Fruit fly (Drosophila melanogaster) whole organism, embryonic: ENCODE data around the gene CG3556.

Experiments used
- Antp ChIP-seq: fragments of 200-800 bp; sonication (Bioruptor generic); optimal IDR thresholded peaks from 3 replicates; lab custom pipeline; 2016; ENCODE audit warnings: missing biosample characterization, missing genetic modification characterization
- BEAF-32 ChIP-seq: fragments of 200-800 bp; sonication (Bioruptor generic); optimal IDR thresholded peaks from 3 replicates; lab custom pipeline; 2017; ENCODE audit warnings: missing biosample characterization, missing genetic modification characterization, mild to moderate bottlenecking, moderate library complexity, missing genetic modification reagents
- Bgb ChIP-seq: fragments of 200-800 bp; sonication (Bioruptor generic); IDR thresholded peaks from 2 replicates; pipeline ENCODE4 v1.3.6; 2022; ENCODE audit warnings: missing biosample characterization, missing genetic modification characterization; ENCODE audit not compliant: partially characterized antibody
- BtbVII ChIP-seq: fragments of 200-800 bp; sonication (Bioruptor generic); optimal IDR thresholded peaks from 3 replicates; lab custom pipeline; 2017; ENCODE audit warnings: missing biosample characterization, mild to moderate bottlenecking, missing genetic modification characterization
- CG10209 ChIP-seq: fragments of 200-800 bp; sonication (Bioruptor generic); optimal IDR thresholded peaks from 3 replicates; lab custom pipeline; 2017; ENCODE audit warnings: missing biosample characterization, mild to moderate bottlenecking, missing genetic modification characterization, missing genetic modification reagents
- CG10565 ChIP-seq: fragments of 200-800 bp; sonication (Bioruptor generic); optimal IDR thresholded peaks from 3 replicates; lab custom pipeline; 2016; ENCODE audit warnings: missing biosample characterization, mild to moderate bottlenecking, missing genetic modification characterization
- CG12104 ChIP-seq: fragments of 200-800 bp; sonication (Bioruptor generic); optimal IDR thresholded peaks from 3 replicates; lab custom pipeline; 2016; ENCODE audit warnings: missing biosample characterization, missing genetic modification characterization
- CG12391 ChIP-seq: fragments of 200-800 bp; sonication (Bioruptor generic); optimal IDR thresholded peaks from 3 replicates; lab custom pipeline; 2018; ENCODE audit warnings: missing biosample characterization, mild to moderate bottlenecking, missing genetic modification characterization, moderate library complexity
- CG13287 ChIP-seq: fragments of 200-800 bp; sonication (Bioruptor generic); IDR thresholded peaks from 2 replicates; pipeline ENCODE4 v1.3.6; 2022; ENCODE audit warnings: missing biosample characterization, missing genetic modification characterization; ENCODE audit not compliant: partially characterized antibody
- CG14050 ChIP-seq: fragments of 200-800 bp; sonication (Bioruptor generic); IDR thresholded peaks from 3 replicates; pipeline ENCODE4 v1.3.6; 2022; ENCODE audit warnings: missing biosample characterization, missing genetic modification characterization
- CG14860 ChIP-seq: fragments of 200-800 bp; sonication (Bioruptor generic); IDR thresholded peaks from 3 replicates; pipeline ENCODE4 v1.3.6; 2022; ENCODE audit warnings: missing biosample characterization, missing genetic modification characterization; ENCODE audit not compliant: partially characterized antibody
- CG15601 ChIP-seq: fragments of 200-800 bp; sonication (Bioruptor generic); optimal IDR thresholded peaks from 3 replicates; lab custom pipeline; 2019; ENCODE audit warnings: missing biosample characterization, mild to moderate bottlenecking, missing genetic modification characterization, moderate library complexity
- CG34376 ChIP-seq: fragments of 200-800 bp; sonication (Bioruptor generic); optimal IDR thresholded peaks from 2 replicates; lab custom pipeline; 2018; ENCODE audit warnings: missing biosample characterization, mild to moderate bottlenecking, missing genetic modification characterization
- CG4328 ChIP-seq: fragments of 200-800 bp; sonication (Bioruptor generic); optimal IDR thresholded peaks from 3 replicates; lab custom pipeline; 2017; ENCODE audit warnings: missing biosample characterization, missing genetic modification reagents, missing genetic modification characterization
- CG4404 ChIP-seq: fragments of 200-800 bp; sonication (Bioruptor generic); IDR thresholded peaks from 2 replicates; pipeline ENCODE4 v1.3.6; 2022; ENCODE audit warnings: missing biosample characterization, missing genetic modification characterization
- CG4617 ChIP-seq: fragments of 200-800 bp; sonication (Bioruptor generic); optimal IDR thresholded peaks from 3 replicates; lab custom pipeline; 2016; ENCODE audit warnings: missing biosample characterization, missing genetic modification characterization, borderline replicate concordance
- CG6254 ChIP-seq: fragments of 200-800 bp; sonication (Bioruptor generic); optimal IDR thresholded peaks from 3 replicates; lab custom pipeline; 2017; ENCODE audit warnings: mild to moderate bottlenecking, missing biosample characterization, missing genetic modification reagents, missing genetic modification characterization
- CG7963 ChIP-seq: fragments of 200-800 bp; sonication (Bioruptor generic); IDR thresholded peaks from 3 replicates; pipeline ENCODE4 v1.3.6; 2022; ENCODE audit warnings: missing biosample characterization, missing genetic modification characterization; ENCODE audit not compliant: partially characterized antibody
- CG9797 ChIP-seq: fragments of 200-800 bp; sonication (Bioruptor generic); optimal IDR thresholded peaks from 3 replicates; lab custom pipeline; 2018; ENCODE audit warnings: missing biosample characterization, mild to moderate bottlenecking, missing genetic modification characterization
- CG9817 ChIP-seq: fragments of 200-800 bp; sonication (Bioruptor generic); optimal IDR thresholded peaks from 2 replicates; lab custom pipeline; 2018; ENCODE audit warnings: missing biosample characterization, mild to moderate bottlenecking, missing genetic modification characterization, moderate library complexity
- D ChIP-seq, 2 experiments: fragments of 200-800 bp in 1 of 2; fragments of >200 bp in 1 of 2; sonication (Bioruptor generic) in 1 of 2; optimal IDR thresholded peaks; 2 replicates in 1 of 2; 3 replicates in 1 of 2; lab custom pipeline; 2017; ENCODE audit warnings: mild to moderate bottlenecking in 1 of 2, missing biosample characterization in 1 of 2, missing genetic modification characterization in 1 of 2, missing genetic modification reagents in 1 of 2
- Dip3 ChIP-seq: fragments of 200-800 bp; sonication (Bioruptor generic); optimal IDR thresholded peaks from 3 replicates; lab custom pipeline; 2016; ENCODE audit warnings: missing biosample characterization, missing genetic modification characterization
- Gsc ChIP-seq: fragments of 200-800 bp; sonication (Bioruptor generic); IDR thresholded peaks from 2 replicates; pipeline ENCODE4 v1.3.6; 2022; ENCODE audit warnings: missing biosample characterization, missing genetic modification characterization
- HHEX ChIP-seq: fragments of 200-800 bp; sonication (Bioruptor generic); optimal IDR thresholded peaks from 3 replicates; lab custom pipeline; 2017; ENCODE audit warnings: missing biosample characterization, mild to moderate bottlenecking, missing genetic modification characterization, missing genetic modification reagents
- MESR4 ChIP-seq: fragments of 200-800 bp; sonication (Bioruptor generic); optimal IDR thresholded peaks from 2 replicates; lab custom pipeline; 2018; ENCODE audit warnings: missing biosample characterization, mild to moderate bottlenecking, missing genetic modification characterization, moderate library complexity
- Med ChIP-seq: fragments of 200-800 bp; sonication (Bioruptor generic); peaks from one replicate; lab custom pipeline; 2016; ENCODE audit warnings: missing biosample characterization, missing genetic modification characterization, mild to moderate bottlenecking, inconsistent platforms, moderate library complexity
- Myb ChIP-seq: fragments of 200-800 bp; sonication (Bioruptor generic); optimal IDR thresholded peaks from 2 replicates; lab custom pipeline; 2016; ENCODE audit warnings: missing biosample characterization, missing genetic modification characterization
- NK7.1 ChIP-seq: fragments of 200-800 bp; sonication (Bioruptor generic); optimal IDR thresholded peaks from 3 replicates; lab custom pipeline; 2016; ENCODE audit warnings: missing biosample characterization, missing genetic modification characterization
- Oli ChIP-seq: fragments of 200-800 bp; sonication (Bioruptor generic); optimal IDR thresholded peaks from 2 replicates; lab custom pipeline; 2018; ENCODE audit warnings: missing biosample characterization, mild to moderate bottlenecking, missing genetic modification characterization, moderate library complexity
- Pdp1 ChIP-seq, 2 experiments: fragments of 200-800 bp; sonication (Bioruptor generic); optimal IDR thresholded peaks; 3 replicates each; lab custom pipeline; 2016; ENCODE audit warnings: missing biosample characterization in 2 of 2, missing genetic modification characterization in 2 of 2, mild to moderate bottlenecking in 1 of 2, moderate library complexity in 1 of 2
- Rx ChIP-seq: fragments of 200-800 bp; sonication (Bioruptor generic); IDR thresholded peaks from 2 replicates; pipeline ENCODE4 v1.3.6; 2022; ENCODE audit warnings: missing biosample characterization, missing genetic modification characterization
- Six4 ChIP-seq: fragments of 200-800 bp; sonication (Bioruptor generic); optimal IDR thresholded peaks from 2 replicates; lab custom pipeline; 2016; ENCODE audit warnings: missing biosample characterization, missing genetic modification characterization
- Sry-δ ChIP-seq: fragments of 200-800 bp; sonication (Bioruptor generic); optimal IDR thresholded peaks from 2 replicates; lab custom pipeline; 2016; ENCODE audit warnings: missing biosample characterization, missing genetic modification characterization
- Tbp ChIP-seq: fragments of >200 bp; optimal IDR thresholded peaks from 2 replicates; lab custom pipeline; 2018; ENCODE audit warnings: missing biosample characterization, missing genetic modification characterization
- cg ChIP-seq: fragments of 200-800 bp; sonication (Bioruptor generic); optimal IDR thresholded peaks from 3 replicates; lab custom pipeline; 2019; ENCODE audit warnings: missing biosample characterization, mild to moderate bottlenecking, missing genetic modification characterization, moderate library complexity
- crc ChIP-seq: fragments of 200-800 bp; sonication (Bioruptor generic); optimal IDR thresholded peaks from 2 replicates; lab custom pipeline; 2016; ENCODE audit warnings: missing biosample characterization, missing genetic modification characterization
- cwo ChIP-seq: fragments of 200-800 bp; sonication (Bioruptor generic); optimal IDR thresholded peaks from 3 replicates; lab custom pipeline; 2017; ENCODE audit warnings: missing biosample characterization, missing genetic modification characterization, mild to moderate bottlenecking, moderate library complexity, missing genetic modification reagents
- dan ChIP-seq: fragments of 200-800 bp; sonication (Bioruptor generic); IDR thresholded peaks from 2 replicates; pipeline ENCODE4 v1.3.6; 2022; ENCODE audit warnings: missing biosample characterization, missing genetic modification characterization
- dimm ChIP-seq: fragments of 200-800 bp; sonication (Bioruptor generic); IDR thresholded peaks from 2 replicates; pipeline ENCODE4 v1.3.6; 2022; ENCODE audit warnings: missing biosample characterization, missing genetic modification characterization
- emc ChIP-seq: fragments of 200-800 bp; sonication (Bioruptor generic); optimal IDR thresholded peaks from 2 replicates; lab custom pipeline; 2016; ENCODE audit warnings: missing biosample characterization, missing genetic modification characterization
- ems ChIP-seq: fragments of 200-800 bp; sonication (Bioruptor generic); optimal IDR thresholded peaks from 3 replicates; lab custom pipeline; 2016; ENCODE audit warnings: missing biosample characterization, missing genetic modification characterization
- exex ChIP-seq: fragments of 200-800 bp; sonication (Bioruptor generic); optimal IDR thresholded peaks from 4 replicates; lab custom pipeline; 2018; ENCODE audit warnings: missing biosample characterization, mild to moderate bottlenecking, missing genetic modification characterization, moderate library complexity
- fd64A ChIP-seq: fragments of 200-800 bp; sonication (Bioruptor generic); optimal IDR thresholded peaks from 3 replicates; lab custom pipeline; 2018; ENCODE audit warnings: missing biosample characterization, mild to moderate bottlenecking, missing genetic modification characterization
- gt ChIP-seq: fragments of 200-800 bp; sonication (Bioruptor generic); IDR thresholded peaks from 2 replicates; pipeline ENCODE4 v1.3.6; 2022; ENCODE audit warnings: missing biosample characterization, missing genetic modification characterization
- org-1 ChIP-seq: fragments of 200-800 bp; sonication (Bioruptor generic); optimal IDR thresholded peaks from 2 replicates; lab custom pipeline; 2017; ENCODE audit warnings: missing biosample characterization, missing genetic modification characterization
- pzg ChIP-seq: fragments of 200-800 bp; sonication (Bioruptor generic); optimal IDR thresholded peaks from 3 replicates; lab custom pipeline; 2018; ENCODE audit warnings: missing biosample characterization, mild to moderate bottlenecking, missing genetic modification characterization, moderate library complexity
- row ChIP-seq: fragments of 200-800 bp; sonication (Bioruptor generic); IDR thresholded peaks from 3 replicates; pipeline ENCODE4 v1.3.6; 2022; ENCODE audit warnings: missing biosample characterization, missing genetic modification characterization
- stc ChIP-seq: fragments of 200-800 bp; sonication (Bioruptor generic); IDR thresholded peaks from 2 replicates; pipeline ENCODE4 v1.3.6; 2022; ENCODE audit warnings: missing biosample characterization, missing genetic modification characterization
- tup ChIP-seq: fragments of 200-800 bp; sonication (Bioruptor generic); optimal IDR thresholded peaks from 2 replicates; lab custom pipeline; 2016; ENCODE audit warnings: missing biosample characterization, mild to moderate bottlenecking, missing genetic modification characterization, moderate library complexity
- vfl ChIP-seq: fragments of 200-800 bp; sonication (Bioruptor generic); optimal IDR thresholded peaks from 2 replicates; lab custom pipeline; 2016; ENCODE audit warnings: missing biosample characterization, missing genetic modification characterization

CG3556 gene

dm6 chrX:4548611-4549120 lies 18.6 kb downstream of the CG3556 start, which contains the start of the genes Usf and CG15912:
Gene Usf, minus strand, starts transcription at chrX:4548794.
Gene CG15912, plus strand, starts transcription at chrX:4549070.
- no peak for TF ChIP-seq CG12104 (GFP tag; lab: Kevin White, UChicago)
- no peak for TF ChIP-seq CG10209 (GFP tag; lab: Kevin White, UChicago)
- TF ChIP-seq NK7.1 (GFP tag; lab: Kevin White, UChicago): no peak
- no peak for TF ChIP-seq stc (GFP tag; lab: Robert Waterston, UW)
- TF ChIP-seq Six4 (GFP tag; lab: Kevin White, UChicago): no peak
- TF ChIP-seq dimm (GFP tag; lab: Robert Waterston, UW): no peak
- TF ChIP-seq CG7963 (GFP tag; lab: Robert Waterston, UW): no peak
- TF ChIP-seq CG6254 (GFP tag; lab: Kevin White, UChicago): no peak
- TF ChIP-seq row (GFP tag; lab: Robert Waterston, UW): no peak
- TF ChIP-seq Oli: no peak
- TF ChIP-seq CG13287 (GFP tag; lab: Robert Waterston, UW): peak; percentile 14; the same call in 1 of the 2 replicates
- TF ChIP-seq MESR4 (GFP tag; lab: Kevin White, UChicago): peak; percentile 65
- TF ChIP-seq Tbp (GFP tag; lab: Kevin White, UChicago): no peak
- TF ChIP-seq Gsc (GFP tag; lab: Robert Waterston, UW): no peak
- no peak for TF ChIP-seq crc (GFP tag; lab: Kevin White, UChicago)
- no peak for TF ChIP-seq CG34376
- no peak for TF ChIP-seq CG14050 (GFP tag; lab: Robert Waterston, UW)
- no peak for TF ChIP-seq Dip3 (GFP tag; lab: Kevin White, UChicago)
- no peak for TF ChIP-seq Rx (GFP tag; lab: Robert Waterston, UW)
- TF ChIP-seq HHEX (GFP tag; lab: Kevin White, UChicago): no peak
- peak in 1 of 2 experiments; percentile 53 for TF ChIP-seq Pdp1 (GFP tag; optimal IDR thresholded peaks at IDR 0.05; lab: Kevin White, UChicago)
- no peak for TF ChIP-seq CG12391 (tag; lab: Kevin White, UChicago)
- TF ChIP-seq CG9817: no peak
- no peak for TF ChIP-seq BtbVII
- no peak for TF ChIP-seq Med (GFP tag; lab: Kevin White, UChicago)
- no peak for TF ChIP-seq ems
- TF ChIP-seq Bgb (GFP tag; lab: Robert Waterston, UW): 0 out of 2 replicates have a peak, but pooled peaks have one; percentile 2
- TF ChIP-seq cg: no peak
- TF ChIP-seq dan (GFP tag; lab: Robert Waterston, UW): no peak
- TF ChIP-seq CG10565: no peak
- TF ChIP-seq cwo (GFP tag; lab: Kevin White, UChicago): no peak
- no peak for TF ChIP-seq exex
- no peak for TF ChIP-seq org-1 (GFP tag; lab: Kevin White, UChicago)
- TF ChIP-seq CG4404 (GFP tag; lab: Robert Waterston, UW): no peak
- TF ChIP-seq BEAF-32 (GFP tag; lab: Kevin White, UChicago): peak; percentile 21
- no peak for TF ChIP-seq Antp (GFP tag; lab: Kevin White, UChicago)
- no peak for TF ChIP-seq tup (GFP tag; lab: Kevin White, UChicago)
- TF ChIP-seq gt: no peak
- peak; percentile 77 for TF ChIP-seq CG9797
- peak; percentile 8 for TF ChIP-seq Sry-δ
- TF ChIP-seq vfl (GFP tag; lab: Kevin White, UChicago): no peak
- TF ChIP-seq D (optimal IDR thresholded peaks at IDR 0.05; lab: Kevin White, UChicago): no peak
- no peak for TF ChIP-seq D (GFP tag; optimal IDR thresholded peaks at IDR 0.05; lab: Kevin White, UChicago)
- no peak for TF ChIP-seq fd64A
- peak; percentile 52 for TF ChIP-seq CG4617 (GFP tag; lab: Kevin White, UChicago)
- no peak for TF ChIP-seq CG14860
- TF ChIP-seq emc (GFP tag; lab: Kevin White, UChicago): no peak
- TF ChIP-seq Myb (GFP tag; lab: Kevin White, UChicago): peak; percentile 58
- TF ChIP-seq pzg (GFP tag; lab: Kevin White, UChicago): peak; percentile 48
- TF ChIP-seq CG4328 (GFP tag; lab: Kevin White, UChicago): no peak
- no peak for TF ChIP-seq CG15601
